Fruit fly (Drosophila melanogaster): Measurements from ENCODE around the gene CRMP.

- TF ChIP-seq chm (GFP tag; IDR thresholded peaks at IDR 0.05) (no peak), CG8290 (GFP tag; optimal IDR thresholded peaks at IDR 0.05) (no peak), CG8290 (tag; optimal IDR thresholded peaks at IDR 0.05) (no peak), repo (GFP tag; optimal IDR thresholded peaks at IDR 0.05) (no peak)
Measured at dm6 chr3R:5563420-5563819, 7.5 kb upstream of the CRMP start, which contains the start of gene Pi4KIIalpha.
